Fruit fly (Drosophila melanogaster) whole organism, embryonic: ENCODE results near the gene CG43658.

ENCODE experiments used
- B-H2 ChIP-seq: fragments of 200-800 bp; sonication (Bioruptor generic); optimal IDR thresholded peaks from 2 replicates; lab custom pipeline; 2018; ENCODE audit warnings: missing biosample characterization, mild to moderate bottlenecking, missing genetic modification characterization
- BEAF-32 ChIP-seq: fragments of 200-800 bp; sonication (Bioruptor generic); optimal IDR thresholded peaks from 3 replicates; lab custom pipeline; 2017; ENCODE audit warnings: missing biosample characterization, missing genetic modification characterization, mild to moderate bottlenecking, moderate library complexity, missing genetic modification reagents
- BtbVII ChIP-seq: fragments of 200-800 bp; sonication (Bioruptor generic); optimal IDR thresholded peaks from 3 replicates; lab custom pipeline; 2017; ENCODE audit warnings: missing biosample characterization, mild to moderate bottlenecking, missing genetic modification characterization
- CG11398 ChIP-seq: fragments of 200-800 bp; sonication (Bioruptor generic); optimal IDR thresholded peaks from 2 replicates; lab custom pipeline; 2016; ENCODE audit warnings: missing biosample characterization, missing genetic modification characterization
- CG11723 ChIP-seq: fragments of 200-800 bp; sonication (Bioruptor generic); optimal IDR thresholded peaks from 2 replicates; lab custom pipeline; 2017; ENCODE audit warnings: missing biosample characterization, mild to moderate bottlenecking, missing genetic modification characterization
- CG12071 ChIP-seq: fragments of 200-800 bp; sonication (Bioruptor generic); optimal IDR thresholded peaks from 3 replicates; lab custom pipeline; 2018; ENCODE audit warnings: missing biosample characterization, mild to moderate bottlenecking, missing genetic modification characterization
- CG12942 ChIP-seq: fragments of 200-800 bp; sonication (Bioruptor generic); optimal IDR thresholded peaks from 3 replicates; lab custom pipeline; 2016; ENCODE audit warnings: missing biosample characterization, missing genetic modification characterization
- CG1647 ChIP-seq: fragments of 200-800 bp; sonication (Bioruptor generic); optimal IDR thresholded peaks from 3 replicates; lab custom pipeline; 2016; ENCODE audit warnings: missing biosample characterization, missing genetic modification characterization
- CG17385 ChIP-seq: fragments of 200-800 bp; sonication (Bioruptor generic); optimal IDR thresholded peaks from 3 replicates; lab custom pipeline; 2018; ENCODE audit warnings: missing biosample characterization, mild to moderate bottlenecking, missing genetic modification characterization
- CG2199 ChIP-seq: fragments of 200-800 bp; sonication (Bioruptor generic); IDR thresholded peaks from 3 replicates; pipeline ENCODE4 v1.3.6; 2022; ENCODE audit warnings: missing biosample characterization, missing genetic modification characterization
- CG32532 ChIP-seq: fragments of 200-800 bp; sonication (Bioruptor generic); IDR thresholded peaks from 2 replicates; pipeline ENCODE4 v1.3.6; 2022; ENCODE audit warnings: missing biosample characterization, missing genetic modification characterization
- CG3726 ChIP-seq: fragments of 200-800 bp; sonication (Bioruptor generic); IDR thresholded peaks from 3 replicates; pipeline ENCODE4, ENCODE4 v1.3.6; 2022; ENCODE audit warnings: missing biosample characterization, missing genetic modification characterization
- CG43689 ChIP-seq: fragments of 200-800 bp; sonication (Bioruptor generic); IDR thresholded peaks from 2 replicates; pipeline ENCODE4 v1.3.6; 2022; ENCODE audit warnings: missing biosample characterization, missing genetic modification characterization
- CG6254 ChIP-seq: fragments of 200-800 bp; sonication (Bioruptor generic); optimal IDR thresholded peaks from 3 replicates; lab custom pipeline; 2017; ENCODE audit warnings: mild to moderate bottlenecking, missing biosample characterization, missing genetic modification reagents, missing genetic modification characterization
- CG6654 ChIP-seq: fragments of 200-800 bp; sonication (Bioruptor generic); optimal IDR thresholded peaks from 2 replicates; lab custom pipeline; 2017; ENCODE audit warnings: missing biosample characterization, mild to moderate bottlenecking, missing genetic modification characterization
- CG6683 ChIP-seq: fragments of 200-800 bp; sonication (Bioruptor generic); optimal IDR thresholded peaks from 2 replicates; lab custom pipeline; 2017; ENCODE audit warnings: missing biosample characterization, mild to moderate bottlenecking, missing genetic modification characterization, missing genetic modification reagents
- CG7556 ChIP-seq: fragments of 200-800 bp; sonication (Bioruptor generic); optimal IDR thresholded peaks from 2 replicates; lab custom pipeline; 2017; ENCODE audit warnings: missing biosample characterization, mild to moderate bottlenecking, missing genetic modification characterization
- CG9215 ChIP-seq: fragments of 200-800 bp; sonication (Bioruptor generic); IDR thresholded peaks from 2 replicates; pipeline ENCODE4 v1.3.6; 2022; ENCODE audit warnings: missing biosample characterization, missing genetic modification characterization
- CG9876 ChIP-seq: fragments of 200-800 bp; sonication (Bioruptor generic); optimal IDR thresholded peaks from 2 replicates; lab custom pipeline; 2016; ENCODE audit warnings: missing biosample characterization, missing genetic modification characterization
- CG9932 ChIP-seq: fragments of 200-800 bp; sonication (Bioruptor generic); IDR thresholded peaks from 2 replicates; pipeline ENCODE4 v1.3.6; 2022; ENCODE audit warnings: missing biosample characterization, missing genetic modification characterization
- Chrac-16 ChIP-seq: fragments of 200-800 bp; sonication (Bioruptor generic); optimal IDR thresholded peaks from 3 replicates; lab custom pipeline; 2016; ENCODE audit warnings: missing biosample characterization, missing genetic modification characterization
- Dip2 ChIP-seq: fragments of 200-800 bp; sonication (Bioruptor generic); IDR thresholded peaks from 2 replicates; pipeline ENCODE4 v1.3.6; 2022; ENCODE audit warnings: missing biosample characterization, missing genetic modification characterization
- Drgx ChIP-seq: fragments of 200-800 bp; sonication (Bioruptor generic); IDR thresholded peaks from 2 replicates; pipeline ENCODE4 v1.3.6; 2022; ENCODE audit warnings: missing biosample characterization, missing genetic modification characterization
- Eip74EF ChIP-seq, 2 experiments: fragments of 200-800 bp in 1 of 2; fragments of >200 bp in 1 of 2; sonication (Bioruptor generic) in 1 of 2; optimal IDR thresholded peaks; 2 replicates each; lab custom pipeline; 2017 to 2019; ENCODE audit warnings: missing biosample characterization in 2 of 2, missing genetic modification characterization in 2 of 2, mild to moderate bottlenecking in 1 of 2, moderate library complexity in 1 of 2
- Ets65A ChIP-seq: fragments of 200-800 bp; sonication (Bioruptor generic); peaks from one replicate; lab custom pipeline; 2016; ENCODE audit warnings: missing biosample characterization, missing genetic modification characterization
- Hr3 ChIP-seq: fragments of 200-800 bp; sonication (Bioruptor generic); optimal IDR thresholded peaks from 3 replicates; lab custom pipeline; 2016; ENCODE audit warnings: missing biosample characterization, missing genetic modification characterization
- Hr39 ChIP-seq: fragments of >200 bp; optimal IDR thresholded peaks from 2 replicates; lab custom pipeline; 2017
- Hr51 ChIP-seq, 2 experiments: fragments of 200-800 bp; sonication (Bioruptor generic); optimal IDR thresholded peaks; 2 replicates in 1 of 2; 3 replicates in 1 of 2; lab custom pipeline; 2016 to 2018; ENCODE audit warnings: missing biosample characterization in 2 of 2, missing genetic modification characterization in 2 of 2, mild to moderate bottlenecking in 1 of 2, moderate library complexity in 1 of 2
- Lhr ChIP-seq: fragments of 200-800 bp; sonication (Bioruptor generic); optimal IDR thresholded peaks from 3 replicates; lab custom pipeline; 2017; ENCODE audit warnings: mild to moderate bottlenecking, missing biosample characterization, missing genetic modification reagents, missing genetic modification characterization
- NC2α ChIP-seq: fragments of 200-800 bp; sonication (Bioruptor generic); optimal IDR thresholded peaks from 2 replicates; lab custom pipeline; 2016; ENCODE audit warnings: missing biosample characterization, missing genetic modification characterization
- NFAT ChIP-seq: fragments of 200-800 bp; sonication (Bioruptor generic); IDR thresholded peaks from 2 replicates; pipeline ENCODE4 v1.3.6; 2022; ENCODE audit warnings: missing biosample characterization, missing genetic modification characterization
- Oaz ChIP-seq: fragments of 200-800 bp; sonication (Bioruptor generic); IDR thresholded peaks from 2 replicates; pipeline ENCODE4 v1.3.6; 2022; ENCODE audit warnings: missing biosample characterization, missing genetic modification characterization
- Six4 ChIP-seq: fragments of 200-800 bp; sonication (Bioruptor generic); optimal IDR thresholded peaks from 2 replicates; lab custom pipeline; 2016; ENCODE audit warnings: missing biosample characterization, missing genetic modification characterization
- aop ChIP-seq: fragments of 200-800 bp; sonication (Bioruptor generic); IDR thresholded peaks from 2 replicates; pipeline ENCODE4 v1.3.6; 2022; ENCODE audit warnings: missing biosample characterization, missing genetic modification characterization
- croc ChIP-seq: fragments of 200-800 bp; sonication (Bioruptor generic); conservative IDR thresholded peaks from 3 replicates; pipeline ENCODE4 v1.3.6; 2022; ENCODE audit warnings: missing biosample characterization, missing genetic modification characterization
- cwo ChIP-seq: fragments of 200-800 bp; sonication (Bioruptor generic); optimal IDR thresholded peaks from 3 replicates; lab custom pipeline; 2017; ENCODE audit warnings: missing biosample characterization, missing genetic modification characterization, mild to moderate bottlenecking, moderate library complexity, missing genetic modification reagents
- emc ChIP-seq: fragments of 200-800 bp; sonication (Bioruptor generic); optimal IDR thresholded peaks from 2 replicates; lab custom pipeline; 2016; ENCODE audit warnings: missing biosample characterization, missing genetic modification characterization
- en ChIP-seq: fragments of 200-800 bp; sonication (Bioruptor generic); optimal IDR thresholded peaks from 2 replicates; lab custom pipeline; 2016; ENCODE audit warnings: missing biosample characterization, missing genetic modification characterization
- hth ChIP-seq: fragments of >200 bp; optimal IDR thresholded peaks from 2 replicates; lab custom pipeline; 2017; ENCODE audit warnings: inconsistent platforms
- ind ChIP-seq: fragments of 200-800 bp; sonication (Bioruptor generic); optimal IDR thresholded peaks from 3 replicates; lab custom pipeline; 2016; ENCODE audit warnings: missing biosample characterization, missing genetic modification characterization
- kay ChIP-seq: fragments of 200-800 bp; sonication (Bioruptor generic); optimal IDR thresholded peaks from 2 replicates; lab custom pipeline; 2016; ENCODE audit warnings: missing biosample characterization, missing genetic modification characterization
- lbe ChIP-seq: fragments of 200-800 bp; sonication (Bioruptor generic); optimal IDR thresholded peaks from 2 replicates; lab custom pipeline; 2016; ENCODE audit warnings: missing biosample characterization, mild to moderate bottlenecking, missing genetic modification characterization
- mld ChIP-seq: fragments of 200-800 bp; sonication (Bioruptor generic); IDR thresholded peaks from 3 replicates; pipeline ENCODE4 v1.3.6; 2022; ENCODE audit warnings: missing biosample characterization, missing genetic modification characterization; ENCODE audit not compliant: partially characterized antibody
- nerfin-1 ChIP-seq: fragments of 200-800 bp; sonication (Bioruptor generic); optimal IDR thresholded peaks from 3 replicates; lab custom pipeline; 2019; ENCODE audit warnings: missing biosample characterization, mild to moderate bottlenecking, missing genetic modification characterization, moderate library complexity
- prd ChIP-seq, 3 experiments: fragments of >200 bp in 2 of 3; fragments of 200-800 bp in 1 of 3; sonication (Bioruptor generic) in 1 of 3; optimal IDR thresholded peaks in 2 of 3; IDR thresholded peaks in 1 of 3; 2 replicates in 2 of 3; 3 replicates in 1 of 3; pipeline versions ENCODE4 v1.3.6 to Lab custom; 2017 to 2022; ENCODE audit warnings: missing biosample characterization in 1 of 3, missing genetic modification characterization in 1 of 3
- psq ChIP-seq: fragments of 200-800 bp; sonication (Bioruptor generic); optimal IDR thresholded peaks from 2 replicates; lab custom pipeline; 2017; ENCODE audit warnings: missing biosample characterization, missing genetic modification characterization
- row ChIP-seq: fragments of 200-800 bp; sonication (Bioruptor generic); IDR thresholded peaks from 3 replicates; pipeline ENCODE4 v1.3.6; 2022; ENCODE audit warnings: missing biosample characterization, missing genetic modification characterization
- sna ChIP-seq: fragments of 200-800 bp; sonication (Bioruptor generic); IDR thresholded peaks from 2 replicates; pipeline ENCODE4 v1.3.6; 2022; ENCODE audit warnings: missing biosample characterization, missing genetic modification characterization; ENCODE audit not compliant: partially characterized antibody
- tio ChIP-seq: fragments of 200-800 bp; sonication (Bioruptor generic); optimal IDR thresholded peaks from 2 replicates; lab custom pipeline; 2017; ENCODE audit warnings: missing biosample characterization, missing genetic modification characterization, inconsistent platforms
- toy ChIP-seq: fragments of 200-800 bp; sonication (Bioruptor generic); IDR thresholded peaks from 2 replicates; pipeline ENCODE4 v1.3.6; 2022; ENCODE audit warnings: missing biosample characterization, missing genetic modification characterization
- zfh2 ChIP-seq: fragments of 200-800 bp; sonication (Bioruptor generic); optimal IDR thresholded peaks from 2 replicates; lab custom pipeline; 2016; ENCODE audit warnings: missing biosample characterization, missing genetic modification characterization

The CG43658 gene

DNA sequence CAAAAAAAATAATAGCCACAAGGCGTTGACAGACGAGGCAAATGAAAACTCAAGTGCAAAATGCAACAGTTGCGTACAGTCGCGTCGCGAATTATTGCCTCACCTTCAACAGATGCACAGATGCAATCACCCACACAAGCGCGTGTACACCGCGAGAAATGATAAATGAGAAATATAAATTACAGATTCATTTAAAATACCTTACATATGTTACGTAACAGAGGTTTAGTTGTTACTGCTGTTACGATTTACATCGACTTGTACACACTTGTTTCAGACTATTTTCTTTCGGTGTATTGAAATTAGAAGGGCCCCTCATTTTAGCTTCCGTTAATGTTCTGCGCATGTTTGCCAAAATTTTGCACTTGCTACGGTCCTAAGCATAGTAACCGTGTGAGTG, 52.1 kb downstream of the CG43658 start (continued):
- no peak for TF ChIP-seq Hr39 (lab: Kevin White, UChicago)
- peak; percentile 32 to 43 for TF ChIP-seq Hr51 (GFP tag; optimal IDR thresholded peaks at IDR 0.05; lab: Kevin White, UChicago)
- no peak for TF ChIP-seq kay (GFP tag; lab: Kevin White, UChicago)
- no peak for TF ChIP-seq nerfin-1
- TF ChIP-seq croc (GFP tag; lab: Robert Waterston, UW) = peak; percentile 41; the same call in 2 of the 3 replicates
- no peak for TF ChIP-seq CG9876 (GFP tag; lab: Kevin White, UChicago)
- TF ChIP-seq Six4 (GFP tag; lab: Kevin White, UChicago) = peak; percentile 47
- TF ChIP-seq Chrac-16 (GFP tag; lab: Kevin White, UChicago) = peak; percentile 68
- no peak for TF ChIP-seq CG3726 (GFP tag; lab: Robert Waterston, UW)
- peak; percentile 34 for TF ChIP-seq CG1647
- TF ChIP-seq aop (GFP tag; lab: Robert Waterston, UW) = no peak
- peak; percentile 44 for TF ChIP-seq ind
- no peak for TF ChIP-seq NFAT (GFP tag; lab: Robert Waterston, UW)
- TF ChIP-seq BtbVII (GFP tag; lab: Kevin White, UChicago) = no peak
- TF ChIP-seq CG43689 (GFP tag; lab: Robert Waterston, UW) = no peak
- TF ChIP-seq psq (GFP tag; lab: Kevin White, UChicago) = no peak
- no peak for TF ChIP-seq Eip74EF (GFP tag; optimal IDR thresholded peaks at IDR 0.05; lab: Kevin White, UChicago)
- TF ChIP-seq CG32532 (GFP tag; lab: Robert Waterston, UW) = peak; percentile 23; the same call in 1 of the 2 replicates
- peak; percentile 38 for TF ChIP-seq CG12071
- no peak for TF ChIP-seq toy (GFP tag; lab: Robert Waterston, UW)
- peak; percentile 7 for TF ChIP-seq CG6654 (GFP tag; lab: Kevin White, UChicago)
- TF ChIP-seq emc (GFP tag; lab: Kevin White, UChicago) = no peak
- no peak for TF ChIP-seq hth
- TF ChIP-seq prd (optimal IDR thresholded peaks at IDR 0.05; lab: Kevin White, UChicago) = no peak
- peak; percentile 90 for TF ChIP-seq prd (GFP tag; IDR thresholded peaks at IDR 0.05; lab: Robert Waterston, UW)
- peak; percentile 82 for TF ChIP-seq Drgx (GFP tag; lab: Robert Waterston, UW)
- peak; percentile 26 for TF ChIP-seq CG17385 (GFP tag; lab: Kevin White, UChicago)
- peak; percentile 35 for TF ChIP-seq CG7556
- TF ChIP-seq CG9932 (GFP tag; lab: Robert Waterston, UW) = no peak
- TF ChIP-seq CG9215 (GFP tag; lab: Robert Waterston, UW) = no peak; the same call in 1 of the 2 replicates
- TF ChIP-seq mld (GFP tag; lab: Robert Waterston, UW) = no peak
- TF ChIP-seq tio (GFP tag; lab: Kevin White, UChicago) = peak; percentile 66
- peak; percentile 13 for TF ChIP-seq CG11723
- no peak for TF ChIP-seq en (GFP tag; lab: Kevin White, UChicago)
- no peak for TF ChIP-seq sna (GFP tag; lab: Robert Waterston, UW)
- peak; percentile 58 for TF ChIP-seq lbe (GFP tag; lab: Kevin White, UChicago)
- TF ChIP-seq cwo (GFP tag; lab: Kevin White, UChicago) = no peak
- peak; percentile 95 for TF ChIP-seq Ets65A
- TF ChIP-seq CG6254 (GFP tag; lab: Kevin White, UChicago) = peak; percentile 48
- no peak for TF ChIP-seq BEAF-32 (GFP tag; lab: Kevin White, UChicago)
- peak; percentile 45 for TF ChIP-seq Hr3
- peak; percentile 42 for TF ChIP-seq CG12942 (GFP tag; lab: Kevin White, UChicago)
- no peak for TF ChIP-seq CG6683 (GFP tag; lab: Kevin White, UChicago)
- no peak for TF ChIP-seq zfh2
- no peak for TF ChIP-seq CG11398 (GFP tag; lab: Kevin White, UChicago)
- no peak for TF ChIP-seq B-H2 (GFP tag; lab: Kevin White, UChicago)
- no peak for TF ChIP-seq Dip2 (GFP tag; lab: Robert Waterston, UW)
- TF ChIP-seq row (GFP tag; lab: Robert Waterston, UW) = peak; percentile 67
- 0 out of 2 replicates have a peak, but pooled peaks have one; percentile 26 for TF ChIP-seq Oaz (GFP tag; lab: Robert Waterston, UW)
- no peak for TF ChIP-seq NC2α
- TF ChIP-seq CG2199 (GFP tag; lab: Robert Waterston, UW) = 0 out of 3 replicates have a peak, but pooled peaks have one; percentile 45
- no peak for TF ChIP-seq Lhr
